Worm (Caenorhabditis elegans): ENCODE results near the gene Y41D4B.15.

- TF ChIP-seq sox-2 (GFP tag; IDR thresholded peaks at IDR 0.05) (no peak), sdc-2 (tag; optimal IDR thresholded peaks at IDR 0.05) (no peak), rnt-1 (tag; optimal IDR thresholded peaks at IDR 0.05) (no peak), tbx-7 (tag; optimal IDR thresholded peaks at IDR 0.05) (no peak), ets-4 (tag; optimal IDR thresholded peaks at IDR 0.05) (no peak), nhr-11 (tag; optimal IDR thresholded peaks at IDR 0.05) (no peak)
These were observed 4.0 kb upstream of the Y41D4B.15 start, which contains the start of gene Y41D4B.17 for ce11 chrIV:1559931-1560330.
